Fruit fly (Drosophila melanogaster): ENCODE measurements around the gene TyrRII.

- TF ChIP-seq Dll (optimal IDR thresholded peaks at IDR 0.05) (peak; percentile 48), psq (optimal IDR thresholded peaks at IDR 0.05) (no peak), pan (optimal IDR thresholded peaks at IDR 0.05) (no peak), CG8478 (optimal IDR thresholded peaks at IDR 0.05) (no peak), EcR (GFP tag; optimal IDR thresholded peaks at IDR 0.05) (no peak)
Observed at dm6 chr3R:17710900-17711645, 25.3 kb upstream of the TyrRII start.

All from whole organism.